Fruit fly (Drosophila melanogaster) S2 (cell line): ENCODE data around the gene Uch-L5.
A peak's percentile ranks its signal among the peaks of the same experiment; 100 is the strongest.

Experiments used
- CG8478 ChIP-seq: fragments of >200 bp; optimal IDR thresholded peaks from 2 replicates; lab custom pipeline; 2018
- CTCF ChIP-seq, 2 experiments: fragments of >200 bp; optimal IDR thresholded peaks; 2 replicates each; lab custom pipeline; 2018

dm6 chr3L:9429665-9430607, 46.8 kb downstream of the Uch-L5 start, which contains the start of the genes RpS17 and MTF-1:
- peak; percentile 42 to 64 for TF ChIP-seq CTCF (optimal IDR thresholded peaks at IDR 0.05; lab: Kevin White, UChicago)
- no peak for TF ChIP-seq CG8478 (lab: Kevin White, UChicago)
